1 fruit fly cellular context compared by ENCODE assay signal in genomic region chr3R:4951764-4952570, dm6.
A peak's percentile ranks its signal among the peaks of the same experiment; 100 is the strongest.
TF ChIP-seq lines count a peak whose summit lies in the region.

No protein-coding gene starts in this region.

TF ChIP-seq in whole organism, embryonic, 481 proteins besides CTCF, POLR2A, EP300 and RAD21 (continued from another document):
- TF ChIP-seq CG32767 (GFP tag; IDR thresholded peaks at IDR 0.05; lab: Robert Waterston, UW) (no peak), CG9215 (GFP tag; IDR thresholded peaks at IDR 0.05; lab: Robert Waterston, UW) (no peak), CG30403 (GFP tag; optimal IDR thresholded peaks at IDR 0.05; lab: Kevin White, UChicago) (no peak), Eip74EF (GFP tag; optimal IDR thresholded peaks at IDR 0.05; lab: Kevin White, UChicago) (no peak), Pdp1 (GFP tag; optimal IDR thresholded peaks at IDR 0.05; lab: Kevin White, UChicago) (no peak), CoRest (tag; optimal IDR thresholded peaks at IDR 0.05; lab: Kevin White, UChicago) (no peak), D19B (GFP tag; optimal IDR thresholded peaks at IDR 0.05; lab: Kevin White, UChicago) (no peak), CG12769 (tag; optimal IDR thresholded peaks at IDR 0.05; lab: Kevin White, UChicago) (peak; percentile 72), NK7.1 (GFP tag; optimal IDR thresholded peaks at IDR 0.05; lab: Kevin White, UChicago) (no peak), CG13624 (GFP tag; optimal IDR thresholded peaks at IDR 0.05; lab: Kevin White, UChicago) (peak; percentile 84), YL-1 (GFP tag; optimal IDR thresholded peaks at IDR 0.05; lab: Kevin White, UChicago) (peak; percentile 58), Hsf (GFP tag; optimal IDR thresholded peaks at IDR 0.05; lab: Kevin White, UChicago) (peak; percentile 7), gt (GFP tag; IDR thresholded peaks at IDR 0.05; lab: Robert Waterston, UW) (no peak)
